Fruit fly (Drosophila melanogaster) whole organism, embryonic: Measurements from ENCODE around the gene CG42296.

Experiments used
- Abd-B ChIP-seq: fragments of 200-800 bp; sonication (Bioruptor generic); optimal IDR thresholded peaks from 2 replicates; lab custom pipeline; 2018; ENCODE audit warnings: missing biosample characterization, mild to moderate bottlenecking, missing genetic modification characterization, moderate library complexity
- Bteb2 ChIP-seq: fragments of 200-800 bp; sonication (Bioruptor generic); optimal IDR thresholded peaks from 2 replicates; lab custom pipeline; 2016; ENCODE audit warnings: missing biosample characterization, missing genetic modification characterization
- CG10209 ChIP-seq: fragments of 200-800 bp; sonication (Bioruptor generic); optimal IDR thresholded peaks from 3 replicates; lab custom pipeline; 2017; ENCODE audit warnings: missing biosample characterization, mild to moderate bottlenecking, missing genetic modification characterization, missing genetic modification reagents
- CG11085 ChIP-seq: fragments of 200-800 bp; sonication (Bioruptor generic); IDR thresholded peaks from 2 replicates; pipeline ENCODE4 v1.3.6; 2022; ENCODE audit warnings: missing biosample characterization, missing genetic modification characterization
- CG11504 ChIP-seq: fragments of 200-800 bp; sonication (Bioruptor generic); optimal IDR thresholded peaks from 3 replicates; lab custom pipeline; 2019; ENCODE audit warnings: missing biosample characterization, mild to moderate bottlenecking, missing genetic modification characterization, moderate library complexity
- CG12391 ChIP-seq: fragments of 200-800 bp; sonication (Bioruptor generic); optimal IDR thresholded peaks from 3 replicates; lab custom pipeline; 2018; ENCODE audit warnings: missing biosample characterization, mild to moderate bottlenecking, missing genetic modification characterization, moderate library complexity
- CG13123 ChIP-seq: fragments of 200-800 bp; sonication (Bioruptor generic); optimal IDR thresholded peaks from 2 replicates; lab custom pipeline; 2016; ENCODE audit warnings: missing biosample characterization, missing genetic modification characterization
- CG14014 ChIP-seq: fragments of 200-800 bp; sonication (Bioruptor generic); IDR thresholded peaks from 2 replicates; pipeline ENCODE4 v1.3.6; 2022; ENCODE audit warnings: missing biosample characterization, missing genetic modification characterization
- CG14667 ChIP-seq: fragments of 200-800 bp; sonication (Bioruptor generic); IDR thresholded peaks from 2 replicates; pipeline ENCODE4 v1.3.6; 2022; ENCODE audit warnings: missing biosample characterization, missing genetic modification characterization
- CG14965 ChIP-seq: fragments of 200-800 bp; sonication (Bioruptor generic); optimal IDR thresholded peaks from 2 replicates; lab custom pipeline; 2016; ENCODE audit warnings: missing biosample characterization, missing genetic modification characterization, borderline replicate concordance
- CG15073 ChIP-seq: fragments of 200-800 bp; sonication (Bioruptor generic); optimal IDR thresholded peaks from 2 replicates; lab custom pipeline; 2016; ENCODE audit warnings: missing biosample characterization, missing genetic modification characterization
- CG15479 ChIP-seq: fragments of 200-800 bp; sonication (Bioruptor generic); optimal IDR thresholded peaks from 3 replicates; lab custom pipeline; 2019; ENCODE audit warnings: missing biosample characterization, mild to moderate bottlenecking, missing genetic modification characterization, moderate library complexity
- CG17568 ChIP-seq: fragments of 200-800 bp; sonication (Bioruptor generic); optimal IDR thresholded peaks from 2 replicates; lab custom pipeline; 2018; ENCODE audit warnings: missing biosample characterization, mild to moderate bottlenecking, missing genetic modification characterization, moderate library complexity
- CG17612 ChIP-seq: fragments of 200-800 bp; sonication (Bioruptor generic); IDR thresholded peaks from 2 replicates; pipeline ENCODE4 v1.3.6; 2022; ENCODE audit warnings: missing biosample characterization, missing genetic modification characterization
- CG30403 ChIP-seq: fragments of 200-800 bp; sonication (Bioruptor generic); optimal IDR thresholded peaks from 3 replicates; lab custom pipeline; 2016; ENCODE audit warnings: missing biosample characterization, missing genetic modification characterization
- CG31388 ChIP-seq: fragments of 200-800 bp; sonication (Bioruptor generic); optimal IDR thresholded peaks from 2 replicates; lab custom pipeline; 2016; ENCODE audit warnings: missing biosample characterization, missing genetic modification characterization
- CG33213 ChIP-seq: fragments of 200-800 bp; sonication (Bioruptor generic); optimal IDR thresholded peaks from 3 replicates; lab custom pipeline; 2016; ENCODE audit warnings: missing biosample characterization, missing genetic modification characterization
- CG34376 ChIP-seq: fragments of 200-800 bp; sonication (Bioruptor generic); optimal IDR thresholded peaks from 2 replicates; lab custom pipeline; 2018; ENCODE audit warnings: missing biosample characterization, mild to moderate bottlenecking, missing genetic modification characterization
- CG4617 ChIP-seq: fragments of 200-800 bp; sonication (Bioruptor generic); optimal IDR thresholded peaks from 3 replicates; lab custom pipeline; 2016; ENCODE audit warnings: missing biosample characterization, missing genetic modification characterization, borderline replicate concordance
- CG5953 ChIP-seq: fragments of 200-800 bp; sonication (Bioruptor generic); IDR thresholded peaks from 2 replicates; pipeline ENCODE4 v1.3.6; 2022; ENCODE audit warnings: missing biosample characterization, missing genetic modification characterization
- CG6175 ChIP-seq: fragments of 200-800 bp; sonication (Bioruptor generic); IDR thresholded peaks from 3 replicates; pipeline ENCODE4 v1.3.6; 2022; ENCODE audit warnings: missing biosample characterization, missing genetic modification characterization
- CG7372 ChIP-seq: fragments of 200-800 bp; sonication (Bioruptor generic); IDR thresholded peaks from 2 replicates; pipeline ENCODE4 v1.3.6; 2022; ENCODE audit warnings: missing biosample characterization, missing genetic modification characterization
- CG7987 ChIP-seq: fragments of 200-800 bp; sonication (Bioruptor generic); optimal IDR thresholded peaks from 2 replicates; lab custom pipeline; 2018; ENCODE audit warnings: missing biosample characterization, mild to moderate bottlenecking, missing genetic modification characterization, moderate library complexity
- CG9437 ChIP-seq: fragments of 200-800 bp; sonication (Bioruptor generic); optimal IDR thresholded peaks from 2 replicates; lab custom pipeline; 2018; ENCODE audit warnings: missing biosample characterization, mild to moderate bottlenecking, missing genetic modification characterization
- CG9932 ChIP-seq: fragments of 200-800 bp; sonication (Bioruptor generic); IDR thresholded peaks from 2 replicates; pipeline ENCODE4 v1.3.6; 2022; ENCODE audit warnings: missing biosample characterization, missing genetic modification characterization
- CoRest ChIP-seq: fragments of 200-800 bp; sonication (Bioruptor generic); optimal IDR thresholded peaks from 3 replicates; lab custom pipeline; 2018; ENCODE audit warnings: missing biosample characterization, mild to moderate bottlenecking, missing genetic modification characterization, moderate library complexity
- CrebB ChIP-seq: fragments of 200-800 bp; sonication (Bioruptor generic); optimal IDR thresholded peaks from 3 replicates; lab custom pipeline; 2018; ENCODE audit warnings: missing biosample characterization, mild to moderate bottlenecking, missing genetic modification characterization
- Dfd ChIP-seq, 2 experiments: fragments of >200 bp; optimal IDR thresholded peaks; 2 replicates each; lab custom pipeline; 2017; ENCODE audit warnings: missing biosample characterization in 2 of 2, missing genetic modification characterization in 2 of 2
- Dip3 ChIP-seq: fragments of 200-800 bp; sonication (Bioruptor generic); optimal IDR thresholded peaks from 3 replicates; lab custom pipeline; 2016; ENCODE audit warnings: missing biosample characterization, missing genetic modification characterization
- Drgx ChIP-seq: fragments of 200-800 bp; sonication (Bioruptor generic); IDR thresholded peaks from 2 replicates; pipeline ENCODE4 v1.3.6; 2022; ENCODE audit warnings: missing biosample characterization, missing genetic modification characterization
- Fer1 ChIP-seq: fragments of 200-800 bp; sonication (Bioruptor generic); optimal IDR thresholded peaks from 2 replicates; lab custom pipeline; 2017; ENCODE audit warnings: missing biosample characterization, mild to moderate bottlenecking, missing genetic modification characterization
- Hmr ChIP-seq: fragments of 200-800 bp; sonication (Bioruptor generic); optimal IDR thresholded peaks from 3 replicates; lab custom pipeline; 2017; ENCODE audit warnings: mild to moderate bottlenecking, missing biosample characterization, missing genetic modification reagents, missing genetic modification characterization
- Nf-YC ChIP-seq: fragments of 200-800 bp; optimal IDR thresholded peaks from 3 replicates; lab custom pipeline; 2019; ENCODE audit warnings: missing biosample characterization, mild to moderate bottlenecking, missing genetic modification characterization, moderate library complexity
- PHDP ChIP-seq: fragments of 200-800 bp; sonication (Bioruptor generic); optimal IDR thresholded peaks from 3 replicates; lab custom pipeline; 2018; ENCODE audit warnings: missing biosample characterization, mild to moderate bottlenecking, missing genetic modification characterization, moderate library complexity
- Poxn ChIP-seq: fragments of 200-800 bp; sonication (Bioruptor generic); IDR thresholded peaks from 2 replicates; pipeline ENCODE4 v1.3.6; 2022; ENCODE audit warnings: missing biosample characterization, missing genetic modification characterization
- Sin3A ChIP-seq: fragments of >200 bp; optimal IDR thresholded peaks from 2 replicates; lab custom pipeline; 2018
- Six4 ChIP-seq: fragments of 200-800 bp; sonication (Bioruptor generic); optimal IDR thresholded peaks from 2 replicates; lab custom pipeline; 2016; ENCODE audit warnings: missing biosample characterization, missing genetic modification characterization
- btn ChIP-seq: fragments of 200-800 bp; sonication (Bioruptor generic); optimal IDR thresholded peaks from 2 replicates; lab custom pipeline; 2016; ENCODE audit warnings: missing biosample characterization, missing genetic modification characterization
- crol ChIP-seq: fragments of 200-800 bp; sonication (Bioruptor generic); IDR thresholded peaks from 2 replicates; pipeline ENCODE4 v1.3.6; 2022; ENCODE audit warnings: missing biosample characterization, missing genetic modification characterization
- en ChIP-seq: fragments of 200-800 bp; sonication (Bioruptor generic); optimal IDR thresholded peaks from 2 replicates; lab custom pipeline; 2016; ENCODE audit warnings: missing biosample characterization, missing genetic modification characterization
- fd96Cb ChIP-seq: fragments of 200-800 bp; sonication (Bioruptor generic); optimal IDR thresholded peaks from 2 replicates; lab custom pipeline; 2018; ENCODE audit warnings: missing biosample characterization, mild to moderate bottlenecking, missing genetic modification characterization, moderate library complexity
- grau ChIP-seq: fragments of 200-800 bp; optimal IDR thresholded peaks from 3 replicates; lab custom pipeline; 2019; ENCODE audit warnings: missing biosample characterization, mild to moderate bottlenecking, missing genetic modification characterization, moderate library complexity
- ind ChIP-seq: fragments of 200-800 bp; sonication (Bioruptor generic); optimal IDR thresholded peaks from 3 replicates; lab custom pipeline; 2016; ENCODE audit warnings: missing biosample characterization, missing genetic modification characterization
- jigr1 ChIP-seq: fragments of 200-800 bp; sonication (Bioruptor generic); IDR thresholded peaks from 3 replicates; pipeline ENCODE4 v1.3.6; 2022; ENCODE audit warnings: missing biosample characterization, missing genetic modification characterization
- lmd ChIP-seq: fragments of 200-800 bp; sonication (Bioruptor generic); IDR thresholded peaks from 2 replicates; pipeline ENCODE4 v1.3.6; 2022; ENCODE audit warnings: missing biosample characterization, missing genetic modification characterization
- salm ChIP-seq: fragments of 200-800 bp; sonication (Bioruptor generic); optimal IDR thresholded peaks from 2 replicates; lab custom pipeline; 2018; ENCODE audit warnings: missing biosample characterization, mild to moderate bottlenecking, missing genetic modification characterization
- sd ChIP-seq: fragments of 200-800 bp; sonication (Bioruptor generic); optimal IDR thresholded peaks from 3 replicates; lab custom pipeline; 2018; ENCODE audit warnings: missing biosample characterization, mild to moderate bottlenecking, missing genetic modification characterization, moderate library complexity
- ssp ChIP-seq: fragments of 200-800 bp; sonication (Bioruptor generic); IDR thresholded peaks from 2 replicates; pipeline ENCODE4 v1.3.6; 2022; ENCODE audit warnings: missing biosample characterization, missing genetic modification characterization
- sug ChIP-seq: fragments of 200-800 bp; optimal IDR thresholded peaks from 2 replicates; lab custom pipeline; 2019; ENCODE audit warnings: missing biosample characterization, mild to moderate bottlenecking, missing genetic modification characterization, moderate library complexity
- unpg ChIP-seq: fragments of 200-800 bp; sonication (Bioruptor generic); optimal IDR thresholded peaks from 3 replicates; lab custom pipeline; 2018; ENCODE audit warnings: missing biosample characterization, mild to moderate bottlenecking, missing genetic modification characterization, moderate library complexity
- zfh1 ChIP-seq: fragments of 200-800 bp; sonication (Bioruptor generic); IDR thresholded peaks from 3 replicates; pipeline ENCODE4 v1.3.6; 2022; ENCODE audit warnings: missing biosample characterization, missing genetic modification characterization

CG42296 gene

dm6 chr2L:2037551-2038252, 1.9 kb upstream of the CG42296 start (continued):
- TF ChIP-seq CG17612 (GFP tag; lab: Robert Waterston, UW) (no peak), CG13123 (GFP tag; lab: Kevin White, UChicago) (peak; percentile 39), CG14667 (GFP tag; lab: Robert Waterston, UW) (no peak), Poxn (GFP tag; lab: Robert Waterston, UW) (no peak), Abd-B (peak; percentile 62), CG5953 (GFP tag; lab: Robert Waterston, UW) (no peak), ssp (GFP tag; lab: Robert Waterston, UW) (peak; percentile 31; the same call in 1 of the 2 replicates), CG10209 (GFP tag; lab: Kevin White, UChicago) (no peak), jigr1 (GFP tag; lab: Robert Waterston, UW) (no peak), CG31388 (GFP tag; lab: Kevin White, UChicago) (no peak), sug (tag; lab: Kevin White, UChicago) (peak; percentile 26), Dfd (GFP tag; optimal IDR thresholded peaks at IDR 0.05; lab: Kevin White, UChicago) (no peak), grau (tag; lab: Kevin White, UChicago) (peak; percentile 34), Drgx (GFP tag; lab: Robert Waterston, UW) (no peak), Nf-YC (tag; lab: Kevin White, UChicago) (peak; percentile 56), salm (tag; lab: Kevin White, UChicago) (no peak), lmd (GFP tag; lab: Robert Waterston, UW) (0 out of 2 replicates have a peak, but pooled peaks have one; percentile 21), CG9932 (GFP tag; lab: Robert Waterston, UW) (peak; percentile 61), CG4617 (GFP tag; lab: Kevin White, UChicago) (peak; percentile 92), CG7987 (peak; percentile 15), CG12391 (peak; percentile 21), CG30403 (GFP tag; lab: Kevin White, UChicago) (peak; percentile 47), CG15073 (GFP tag; lab: Kevin White, UChicago) (no peak), CG7372 (GFP tag; lab: Robert Waterston, UW) (no peak), fd96Cb (tag; lab: Kevin White, UChicago) (no peak), zfh1 (0 out of 3 replicates have a peak, but pooled peaks have one; percentile 11), ind (GFP tag; lab: Kevin White, UChicago) (no peak), CrebB (tag; lab: Kevin White, UChicago) (no peak), CG6175 (GFP tag; lab: Robert Waterston, UW) (no peak), CG14014 (GFP tag; lab: Robert Waterston, UW) (no peak), CG15479 (GFP tag; lab: Kevin White, UChicago) (no peak), CG17568 (GFP tag; lab: Kevin White, UChicago) (no peak), CG14965 (GFP tag; lab: Kevin White, UChicago) (no peak), PHDP (tag; lab: Kevin White, UChicago) (no peak), CG9437 (GFP tag; lab: Kevin White, UChicago) (no peak), CG11504 (tag; lab: Kevin White, UChicago) (peak; percentile 49), Sin3A (peak; percentile 94), CG33213 (GFP tag; lab: Kevin White, UChicago) (peak; percentile 79), unpg (GFP tag; lab: Kevin White, UChicago) (no peak), CG34376 (no peak), sd (tag; lab: Kevin White, UChicago) (peak; percentile 54), Six4 (GFP tag; lab: Kevin White, UChicago) (no peak), en (no peak), Fer1 (no peak), Bteb2 (no peak), CG11085 (GFP tag; lab: Robert Waterston, UW) (no peak), CoRest (tag; lab: Kevin White, UChicago) (peak; percentile 40), btn (no peak), Hmr (GFP tag; lab: Kevin White, UChicago) (peak; percentile 79), Dip3 (GFP tag; lab: Kevin White, UChicago) (peak; percentile 21), crol (no peak)
